Worm (Caenorhabditis elegans) whole organism, late embryonic: ENCODE measurements around the gene srh-20.

ENCODE experiments used
- ceh-14 ChIP-seq: sonication (generic microtip); optimal IDR thresholded peaks from 2 replicates; lab custom pipeline; 2016; ENCODE audit warnings: missing genotype, missing genetic modification characterization, missing compliant biosample characterization
- ceh-24 ChIP-seq: sonication (generic microtip); optimal IDR thresholded peaks from 2 replicates; lab custom pipeline; 2016; ENCODE audit warnings: mild to moderate bottlenecking, missing genetic modification characterization, missing compliant biosample characterization
- fkh-10 ChIP-seq: fragments of 150-350 bp; optimal IDR thresholded peaks from 2 replicates; lab custom pipeline; 2014; ENCODE audit warnings: missing biosample characterization, missing genetic modification reagents, missing genetic modification characterization
- hlh-30 ChIP-seq: sonication (generic microtip); optimal IDR thresholded peaks from 2 replicates; lab custom pipeline; 2017; ENCODE audit warnings: antibody characterized with exemption, missing genetic modification characterization, missing compliant biosample characterization; ENCODE audit not compliant: insufficient read depth
- madf-2 ChIP-seq: sonication (generic microtip); optimal IDR thresholded peaks from 2 replicates; lab custom pipeline; 2017; ENCODE audit warnings: missing genetic modification characterization, missing compliant biosample characterization
- pha-4 ChIP-seq: fragments of 150-350 bp; optimal IDR thresholded peaks from 2 replicates; lab custom pipeline; 2018; ENCODE audit warnings: missing biosample characterization, missing genetic modification reagents, missing genetic modification characterization
- pqm-1 ChIP-seq: sonication (generic microtip); optimal IDR thresholded peaks from 2 replicates; lab custom pipeline; 2016; ENCODE audit warnings: missing genetic modification characterization, missing compliant biosample characterization
- pros-1 ChIP-seq: fragments of 150-350 bp; optimal IDR thresholded peaks from 2 replicates; lab custom pipeline; 2014; ENCODE audit warnings: missing biosample characterization, missing genetic modification reagents, missing genetic modification characterization
- ref-2 ChIP-seq: sonication (generic microtip); optimal IDR thresholded peaks from 2 replicates; lab custom pipeline; 2016; ENCODE audit warnings: missing genetic modification characterization, missing compliant biosample characterization
- unc-55 ChIP-seq: sonication (generic microtip); optimal IDR thresholded peaks from 2 replicates; lab custom pipeline; 2017; ENCODE audit warnings: missing biosample characterization, missing genetic modification reagents, missing genetic modification characterization
- zip-5 ChIP-seq: sonication (generic microtip); optimal IDR thresholded peaks from 2 replicates; lab custom pipeline; 2016; ENCODE audit warnings: missing genetic modification characterization, missing compliant biosample characterization

DNA sequence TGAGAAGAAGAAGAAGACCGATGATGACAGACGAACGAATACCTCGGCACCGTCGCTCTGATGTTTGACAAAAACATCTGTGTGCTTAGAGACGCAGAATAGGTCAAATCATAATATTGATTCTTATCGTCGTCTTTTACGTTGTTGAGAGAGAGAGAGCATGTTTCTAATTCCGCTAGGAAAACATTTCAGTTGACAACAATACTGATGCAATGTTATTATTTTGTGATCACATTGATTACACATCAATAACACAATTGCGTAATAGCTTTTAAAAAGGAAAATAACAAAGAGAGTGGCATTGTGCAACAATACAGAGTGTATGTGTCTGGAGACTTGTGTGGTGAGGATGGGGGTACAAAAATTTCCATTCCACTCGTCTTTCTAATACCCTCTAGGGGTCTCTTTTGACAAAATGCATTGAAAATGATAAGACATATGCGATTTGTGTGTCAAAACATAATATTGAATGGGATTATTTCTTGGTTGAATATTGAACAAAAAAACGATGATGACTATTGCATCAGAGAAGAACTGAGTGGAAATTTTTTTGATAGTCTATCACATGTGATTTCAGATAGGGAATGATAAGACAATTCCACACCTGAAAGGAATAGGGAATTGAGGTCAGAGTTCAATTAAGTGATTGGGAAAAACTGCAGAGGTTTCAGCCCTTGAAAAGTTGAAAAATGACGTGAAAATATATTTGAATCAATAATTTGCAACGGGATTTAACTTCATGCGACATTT, 40.1 kb downstream of the srh-20 start:
- TF ChIP-seq pha-4 (tag; lab: Kevin White, UChicago) (no peak), fkh-10 (GFP tag; lab: Kevin White, UChicago) (no peak), unc-55 (no peak), madf-2 (no peak), ceh-14 (no peak), ceh-24 (tag; lab: Kevin White, UChicago) (no peak), pros-1 (tag; lab: Kevin White, UChicago) (no peak), zip-5 (tag; lab: Kevin White, UChicago) (no peak), ref-2 (no peak), hlh-30 (tag; lab: Kevin White, UChicago) (no peak), pqm-1 (no peak)
